Worm (Caenorhabditis elegans) whole organism, midembryonic: ENCODE data around the gene iars-1.
A peak's percentile ranks its signal among the peaks of the same experiment; 100 is the strongest.

Experiments
- T22C8.4 ChIP-seq: fragments of 200-800 bp; sonication (Bioruptor generic); IDR thresholded peaks from 2 replicates; pipeline ENCODE4 v1.3.6; 2022; ENCODE audit warnings: missing genetic modification characterization, missing compliant biosample characterization
- cog-1 ChIP-seq: sonication (generic microtip); optimal IDR thresholded peaks from 2 replicates; lab custom pipeline; 2016; ENCODE audit warnings: missing genetic modification characterization, missing compliant biosample characterization
- flt-1 ChIP-seq: fragments of 200-800 bp; sonication (Bioruptor generic); IDR thresholded peaks from 2 replicates; pipeline ENCODE4 v1.3.6; 2022; ENCODE audit warnings: missing genetic modification characterization, missing compliant biosample characterization
- klf-2 ChIP-seq: fragments of 200-800 bp; sonication (Bioruptor generic); conservative IDR thresholded peaks from 2 replicates; pipeline ENCODE4 v1.3.6; 2022; ENCODE audit warnings: missing genetic modification reagents, missing genetic modification characterization, missing compliant biosample characterization
- med-1 ChIP-seq: sonication (generic microtip); optimal IDR thresholded peaks from 2 replicates; lab custom pipeline; 2017; ENCODE audit warnings: missing genetic modification characterization, mild to moderate bottlenecking, missing compliant biosample characterization, antibody characterized with exemption, missing genetic modification reagents; ENCODE audit not compliant: insufficient read depth
- ref-1 ChIP-seq: fragments of 200-800 bp; sonication (Bioruptor generic); conservative IDR thresholded peaks from 2 replicates; pipeline ENCODE4 v1.3.6; 2022; ENCODE audit warnings: missing genetic modification reagents, missing genetic modification characterization, missing compliant biosample characterization
- tab-1 ChIP-seq: fragments of 200-800 bp; sonication (Bioruptor generic); IDR thresholded peaks from 2 replicates; pipeline ENCODE4 v1.3.6; 2022; ENCODE audit warnings: missing genetic modification characterization, missing compliant biosample characterization
- ztf-23 ChIP-seq: fragments of 200-800 bp; sonication (Bioruptor generic); IDR thresholded peaks from 2 replicates; pipeline ENCODE4 v1.3.6; 2022; ENCODE audit warnings: missing genetic modification reagents, missing genetic modification characterization, missing compliant biosample characterization
- ztf-29 ChIP-seq: fragments of 200-800 bp; sonication (Bioruptor generic); IDR thresholded peaks from 2 replicates; pipeline ENCODE4 v1.3.6; 2022; ENCODE audit warnings: missing genetic modification reagents, missing genetic modification characterization, missing compliant biosample characterization

The iars-1 gene

DNA sequence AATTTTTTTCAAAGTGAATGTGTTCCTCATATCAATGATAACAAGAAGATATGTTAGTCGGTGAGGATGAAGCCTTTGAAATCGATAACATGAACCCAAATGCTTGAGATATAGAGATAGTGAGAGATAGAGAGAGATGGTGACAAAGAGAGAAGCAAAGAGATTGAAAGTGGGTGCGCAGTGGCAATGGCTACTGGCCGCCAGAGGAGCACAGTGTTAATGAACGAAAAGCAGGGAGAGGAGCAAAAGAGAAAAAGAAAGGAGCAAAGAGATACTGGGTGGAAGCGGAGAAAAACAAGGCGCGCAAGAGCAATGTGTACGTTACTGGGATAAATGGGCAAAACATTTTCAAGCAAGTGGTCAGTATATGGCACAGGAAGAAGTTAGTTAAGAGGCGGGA, 23.8 kb upstream of the iars-1 start:
- TF ChIP-seq ref-1 (GFP tag; lab: Robert Waterston, UW) (no peak), flt-1 (GFP tag; lab: Robert Waterston, UW) (no peak), T22C8.4 (GFP tag; lab: Robert Waterston, UW) (no peak), ztf-29 (GFP tag; lab: Robert Waterston, UW) (no peak), cog-1 (tag; lab: Kevin White, UChicago) (peak; percentile 5), ztf-23 (GFP tag; lab: Robert Waterston, UW) (no peak)

ce11 chrIV:10345486-10345885, 22.9 kb upstream of the iars-1 start:
- TF ChIP-seq med-1 (GFP tag; lab: Kevin White, UChicago) (no peak), klf-2 (no peak), T22C8.4 (GFP tag; lab: Robert Waterston, UW) (no peak), ref-1 (GFP tag; lab: Robert Waterston, UW) (no peak), tab-1 (GFP tag; lab: Robert Waterston, UW) (no peak), ztf-29 (GFP tag; lab: Robert Waterston, UW) (no peak), flt-1 (GFP tag; lab: Robert Waterston, UW) (no peak), cog-1 (tag; lab: Kevin White, UChicago) (no peak), ztf-23 (GFP tag; lab: Robert Waterston, UW) (no peak)

ce11 chrIV:10345990-10346389, 22.4 kb upstream of the iars-1 start:
- TF ChIP-seq ztf-23 (GFP tag; lab: Robert Waterston, UW), result no peak
- no peak for TF ChIP-seq med-1 (GFP tag; lab: Kevin White, UChicago)

ce11 chrIV:10346948-10347347, 21.5 kb upstream of the iars-1 start:
- TF ChIP-seq flt-1 (GFP tag; lab: Robert Waterston, UW) (no peak), ref-1 (GFP tag; lab: Robert Waterston, UW) (no peak), T22C8.4 (GFP tag; lab: Robert Waterston, UW) (no peak), med-1 (GFP tag; lab: Kevin White, UChicago) (no peak), ztf-29 (GFP tag; lab: Robert Waterston, UW) (no peak), tab-1 (GFP tag; lab: Robert Waterston, UW) (no peak), ztf-23 (GFP tag; lab: Robert Waterston, UW) (no peak), klf-2 (no peak), cog-1 (tag; lab: Kevin White, UChicago) (no peak)

ce11 chrIV:10347528-10347927, 20.9 kb upstream of the iars-1 start:
- no peak for TF ChIP-seq ztf-23 (GFP tag; lab: Robert Waterston, UW)
- no peak for TF ChIP-seq T22C8.4 (GFP tag; lab: Robert Waterston, UW)
- TF ChIP-seq klf-2, result no peak
- TF ChIP-seq ztf-29 (GFP tag; lab: Robert Waterston, UW), result no peak
- no peak for TF ChIP-seq med-1 (GFP tag; lab: Kevin White, UChicago)
- no peak for TF ChIP-seq ref-1 (GFP tag; lab: Robert Waterston, UW)
- TF ChIP-seq cog-1 (tag; lab: Kevin White, UChicago), result no peak
- TF ChIP-seq flt-1 (GFP tag; lab: Robert Waterston, UW), result no peak
- no peak for TF ChIP-seq tab-1 (GFP tag; lab: Robert Waterston, UW)

- TF ChIP-seq ztf-29 (GFP tag; lab: Robert Waterston, UW) (no peak), ztf-23 (GFP tag; lab: Robert Waterston, UW) (no peak), tab-1 (GFP tag; lab: Robert Waterston, UW) (no peak), cog-1 (tag; lab: Kevin White, UChicago) (no peak), ref-1 (GFP tag; lab: Robert Waterston, UW) (no peak), T22C8.4 (GFP tag; lab: Robert Waterston, UW) (no peak), med-1 (GFP tag; lab: Kevin White, UChicago) (no peak), klf-2 (no peak), flt-1 (GFP tag; lab: Robert Waterston, UW) (no peak)
These were observed 18.3 kb upstream of the iars-1 start, which contains the start of the genes unc-43 and Y43C5B.3 for ce11 chrIV:10349871-10350640. Gene unc-43, minus strand, starts transcription at chrIV:10350217. Gene Y43C5B.3, plus strand, starts transcription at chrIV:10350590.

DNA sequence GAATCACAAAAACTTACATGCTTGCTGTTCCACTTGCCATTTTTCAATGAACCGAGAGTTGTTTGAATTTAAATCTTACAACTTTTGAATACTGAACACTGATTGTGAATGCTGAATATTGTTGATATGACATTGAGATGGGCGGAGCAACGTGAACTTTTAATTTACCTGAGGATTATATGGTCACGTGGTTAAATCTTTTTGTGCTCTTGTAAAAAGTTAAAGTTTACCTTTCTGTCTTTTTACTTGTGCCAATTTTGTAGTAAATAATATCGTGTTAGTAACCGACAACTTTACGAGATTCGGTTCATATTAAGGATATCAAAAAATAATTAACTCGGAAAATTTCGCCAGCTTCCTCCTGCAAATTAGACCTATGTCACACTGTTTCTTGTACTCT, 16.2 kb upstream of the iars-1 start, which contains the start of gene Y43C5B.2:
Y43C5B.2 (minus strand) TSS at position 101 of the 400 bp plus-strand sequence.
- TF ChIP-seq ref-1 (GFP tag; lab: Robert Waterston, UW) (no peak), T22C8.4 (GFP tag; lab: Robert Waterston, UW) (no peak), tab-1 (GFP tag; lab: Robert Waterston, UW) (no peak), klf-2 (no peak), flt-1 (GFP tag; lab: Robert Waterston, UW) (no peak), cog-1 (tag; lab: Kevin White, UChicago) (no peak), med-1 (GFP tag; lab: Kevin White, UChicago) (no peak), ztf-23 (GFP tag; lab: Robert Waterston, UW) (no peak)

DNA sequence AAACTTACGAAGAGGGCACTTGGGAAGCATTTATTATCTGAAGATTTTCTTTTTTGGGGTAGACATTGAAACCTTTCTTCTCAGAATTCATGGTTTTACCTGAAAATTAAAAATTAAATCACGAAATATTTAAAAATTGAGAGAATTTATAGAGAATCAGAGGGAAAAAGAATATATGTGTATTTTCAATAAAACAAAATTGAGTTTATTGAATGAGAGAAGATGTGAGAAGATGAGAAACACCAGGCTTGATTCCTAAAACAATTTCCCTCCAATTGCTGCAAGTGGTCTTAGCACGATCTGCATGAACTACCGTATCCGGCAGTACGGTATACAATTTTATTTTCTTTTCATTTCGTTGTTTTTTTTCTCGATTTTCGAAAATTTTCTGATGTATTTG, 11.3 kb upstream of the iars-1 start, which contains the start of gene R11A8.1:
R11A8.1 (minus strand) TSS at position 101 of the 400 bp plus-strand sequence.
- TF ChIP-seq cog-1 (tag; lab: Kevin White, UChicago), result no peak
- TF ChIP-seq ref-1 (GFP tag; lab: Robert Waterston, UW), result no peak
- no peak for TF ChIP-seq tab-1 (GFP tag; lab: Robert Waterston, UW)
- no peak for TF ChIP-seq T22C8.4 (GFP tag; lab: Robert Waterston, UW)
- no peak for TF ChIP-seq flt-1 (GFP tag; lab: Robert Waterston, UW)
- TF ChIP-seq klf-2, result no peak
- TF ChIP-seq ztf-29 (GFP tag; lab: Robert Waterston, UW), result no peak
- TF ChIP-seq med-1 (GFP tag; lab: Kevin White, UChicago), result no peak
- no peak for TF ChIP-seq ztf-23 (GFP tag; lab: Robert Waterston, UW)

DNA sequence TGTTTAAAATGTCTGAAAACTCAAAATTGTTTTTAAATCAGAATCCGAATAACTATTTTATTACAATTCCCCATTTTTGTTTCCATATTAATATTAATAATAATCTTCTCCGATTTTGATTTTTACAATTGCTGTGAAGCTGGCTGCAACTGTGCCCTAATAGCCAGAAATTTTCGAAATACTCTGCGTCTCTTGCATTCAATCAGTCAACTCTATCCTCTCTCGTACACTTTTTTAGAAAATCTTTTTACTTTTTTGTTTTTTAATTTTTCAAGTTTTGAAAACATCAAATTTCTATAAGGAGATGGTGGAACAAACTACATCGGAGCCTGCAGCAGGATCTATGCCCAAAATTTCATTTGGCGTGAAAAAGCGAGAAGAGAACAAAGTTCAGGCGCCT, 10.6 kb upstream of the iars-1 start, which contains the start of gene gkow-1:
gkow-1 (plus strand) TSS at position 301 of the 400 bp plus-strand sequence.
- TF ChIP-seq T22C8.4 (GFP tag; lab: Robert Waterston, UW) (no peak), klf-2 (no peak), flt-1 (GFP tag; lab: Robert Waterston, UW) (no peak), tab-1 (GFP tag; lab: Robert Waterston, UW) (no peak), ztf-29 (GFP tag; lab: Robert Waterston, UW) (no peak), med-1 (GFP tag; lab: Kevin White, UChicago) (no peak), ref-1 (GFP tag; lab: Robert Waterston, UW) (no peak), ztf-23 (GFP tag; lab: Robert Waterston, UW) (no peak), cog-1 (tag; lab: Kevin White, UChicago) (no peak)
